Fruit fly (Drosophila melanogaster) whole organism, embryonic: ENCODE data around the gene Cp16.
A peak's percentile ranks its signal among the peaks of the same experiment; 100 is the strongest.

Experiments
- Asciz ChIP-seq: fragments of 200-800 bp; sonication (Bioruptor generic); optimal IDR thresholded peaks from 2 replicates; lab custom pipeline; 2017; ENCODE audit warnings: missing biosample characterization, mild to moderate bottlenecking, missing genetic modification characterization, missing genetic modification reagents
- CG10431 ChIP-seq: fragments of 200-800 bp; sonication (Bioruptor generic); optimal IDR thresholded peaks from 3 replicates; lab custom pipeline; 2018; ENCODE audit warnings: missing biosample characterization, mild to moderate bottlenecking, missing genetic modification characterization
- CG10462 ChIP-seq: fragments of 200-800 bp; sonication (Bioruptor generic); optimal IDR thresholded peaks from 2 replicates; lab custom pipeline; 2016; ENCODE audit warnings: missing biosample characterization, missing genetic modification characterization
- CG11398 ChIP-seq: fragments of 200-800 bp; sonication (Bioruptor generic); optimal IDR thresholded peaks from 2 replicates; lab custom pipeline; 2016; ENCODE audit warnings: missing biosample characterization, missing genetic modification characterization
- CG12744 ChIP-seq: fragments of 200-800 bp; sonication (Bioruptor generic); optimal IDR thresholded peaks from 2 replicates; lab custom pipeline; 2016; ENCODE audit warnings: missing biosample characterization, missing genetic modification characterization
- CG13775 ChIP-seq: fragments of 200-800 bp; sonication (Bioruptor generic); optimal IDR thresholded peaks from 3 replicates; lab custom pipeline; 2017; ENCODE audit warnings: missing biosample characterization, mild to moderate bottlenecking, missing genetic modification characterization
- CG14441 ChIP-seq: fragments of 200-800 bp; sonication (Bioruptor generic); IDR thresholded peaks from 2 replicates; pipeline ENCODE4 v1.3.6; 2022; ENCODE audit warnings: missing biosample characterization, missing genetic modification characterization
- CG14667 ChIP-seq: fragments of 200-800 bp; sonication (Bioruptor generic); IDR thresholded peaks from 2 replicates; pipeline ENCODE4 v1.3.6; 2022; ENCODE audit warnings: missing biosample characterization, missing genetic modification characterization
- CG14860 ChIP-seq: fragments of 200-800 bp; sonication (Bioruptor generic); IDR thresholded peaks from 3 replicates; pipeline ENCODE4 v1.3.6; 2022; ENCODE audit warnings: missing biosample characterization, missing genetic modification characterization; ENCODE audit not compliant: partially characterized antibody
- CG15601 ChIP-seq: fragments of 200-800 bp; sonication (Bioruptor generic); optimal IDR thresholded peaks from 3 replicates; lab custom pipeline; 2019; ENCODE audit warnings: missing biosample characterization, mild to moderate bottlenecking, missing genetic modification characterization, moderate library complexity
- CG15696 ChIP-seq: fragments of 200-800 bp; sonication (Bioruptor generic); optimal IDR thresholded peaks from 2 replicates; lab custom pipeline; 2019; ENCODE audit warnings: missing biosample characterization, mild to moderate bottlenecking, missing genetic modification characterization, moderate library complexity
- CG16779 ChIP-seq: fragments of 200-800 bp; sonication (Bioruptor generic); IDR thresholded peaks from 2 replicates; pipeline ENCODE4 v1.3.6; 2022; ENCODE audit warnings: missing biosample characterization, missing genetic modification characterization
- CG17829 ChIP-seq: fragments of 200-800 bp; optimal IDR thresholded peaks from 2 replicates; lab custom pipeline; 2019; ENCODE audit warnings: missing biosample characterization, mild to moderate bottlenecking, missing genetic modification characterization, moderate library complexity
- CG18011 ChIP-seq: fragments of 200-800 bp; sonication (Bioruptor generic); optimal IDR thresholded peaks from 2 replicates; lab custom pipeline; 2017; ENCODE audit warnings: missing biosample characterization, missing genetic modification characterization, mild to moderate bottlenecking, moderate library complexity, missing genotype
- CG2129 ChIP-seq: fragments of 200-800 bp; sonication (Bioruptor generic); IDR thresholded peaks from 2 replicates; pipeline ENCODE4 v1.3.6; 2022; ENCODE audit warnings: missing biosample characterization, missing genetic modification characterization; ENCODE audit not compliant: partially characterized antibody
- CG2889 ChIP-seq: fragments of 200-800 bp; sonication (Bioruptor generic); IDR thresholded peaks from 3 replicates; pipeline ENCODE4 v1.3.6; 2022; ENCODE audit warnings: missing biosample characterization, missing genetic modification characterization
- CG31365 ChIP-seq: fragments of 200-800 bp; sonication (Bioruptor generic); optimal IDR thresholded peaks from 2 replicates; lab custom pipeline; 2018; ENCODE audit warnings: missing biosample characterization, mild to moderate bottlenecking, missing genetic modification characterization
- CG3163 ChIP-seq: fragments of 200-800 bp; sonication (Bioruptor generic); optimal IDR thresholded peaks from 3 replicates; lab custom pipeline; 2016; ENCODE audit warnings: missing biosample characterization, missing genetic modification characterization
- CG4820 ChIP-seq: fragments of 200-800 bp; sonication (Bioruptor generic); optimal IDR thresholded peaks from 3 replicates; lab custom pipeline; 2016; ENCODE audit warnings: missing biosample characterization, missing genetic modification characterization
- CG5245 ChIP-seq: fragments of 200-800 bp; sonication (Bioruptor generic); optimal IDR thresholded peaks from 3 replicates; lab custom pipeline; 2016; ENCODE audit warnings: missing biosample characterization, missing genetic modification characterization
- CG6175 ChIP-seq: fragments of 200-800 bp; sonication (Bioruptor generic); IDR thresholded peaks from 3 replicates; pipeline ENCODE4 v1.3.6; 2022; ENCODE audit warnings: missing biosample characterization, missing genetic modification characterization
- CG8290 ChIP-seq, 3 experiments: fragments of 200-800 bp; sonication (Bioruptor generic); optimal IDR thresholded peaks; 2 replicates each; lab custom pipeline; 2016 to 2019; ENCODE audit warnings: missing biosample characterization in 3 of 3, missing genetic modification characterization in 3 of 3, mild to moderate bottlenecking in 2 of 3, moderate library complexity in 1 of 3
- CG8924 ChIP-seq: fragments of 200-800 bp; optimal IDR thresholded peaks from 3 replicates; lab custom pipeline; 2019; ENCODE audit warnings: missing biosample characterization, mild to moderate bottlenecking, missing genetic modification characterization, moderate library complexity
- CG8944 ChIP-seq: fragments of 200-800 bp; sonication (Bioruptor generic); optimal IDR thresholded peaks from 3 replicates; lab custom pipeline; 2016; ENCODE audit warnings: missing biosample characterization, missing genetic modification characterization
- Dbx ChIP-seq: fragments of 200-800 bp; sonication (Bioruptor generic); IDR thresholded peaks from 3 replicates; pipeline ENCODE4 v1.3.6; 2022; ENCODE audit warnings: missing biosample characterization, missing genetic modification characterization
- E2f1 ChIP-seq: fragments of 200-800 bp; sonication (Bioruptor generic); IDR thresholded peaks from 2 replicates; pipeline ENCODE4 v1.3.6; 2022; ENCODE audit warnings: missing biosample characterization, missing genetic modification characterization
- Elba2 ChIP-seq: fragments of 200-800 bp; sonication (Bioruptor generic); optimal IDR thresholded peaks from 3 replicates; lab custom pipeline; 2016; ENCODE audit warnings: missing biosample characterization, missing genetic modification characterization
- Hey ChIP-seq: fragments of 200-800 bp; sonication (Bioruptor generic); optimal IDR thresholded peaks from 3 replicates; lab custom pipeline; 2018; ENCODE audit warnings: missing biosample characterization, mild to moderate bottlenecking, missing genetic modification characterization
- NFAT ChIP-seq: fragments of 200-800 bp; sonication (Bioruptor generic); IDR thresholded peaks from 2 replicates; pipeline ENCODE4 v1.3.6; 2022; ENCODE audit warnings: missing biosample characterization, missing genetic modification characterization
- Nf-YB ChIP-seq: fragments of 200-800 bp; sonication (Bioruptor generic); optimal IDR thresholded peaks from 3 replicates; lab custom pipeline; 2019; ENCODE audit warnings: missing biosample characterization, mild to moderate bottlenecking, missing genetic modification characterization, moderate library complexity
- Rx ChIP-seq: fragments of 200-800 bp; sonication (Bioruptor generic); IDR thresholded peaks from 2 replicates; pipeline ENCODE4 v1.3.6; 2022; ENCODE audit warnings: missing biosample characterization, missing genetic modification characterization
- bbx ChIP-seq: fragments of 200-800 bp; sonication (Bioruptor generic); IDR thresholded peaks from 2 replicates; pipeline ENCODE4 v1.3.6; 2022; ENCODE audit warnings: missing biosample characterization, missing genetic modification characterization; ENCODE audit not compliant: partially characterized antibody
- bcd ChIP-seq: fragments of 200-800 bp; sonication (Bioruptor generic); optimal IDR thresholded peaks from 2 replicates; lab custom pipeline; 2017; ENCODE audit warnings: missing biosample characterization, mild to moderate bottlenecking, missing genetic modification characterization
- cas ChIP-seq: fragments of 200-800 bp; sonication (Bioruptor generic); IDR thresholded peaks from 2 replicates; pipeline ENCODE4 v1.3.6; 2022; ENCODE audit warnings: missing biosample characterization, missing genetic modification characterization
- cwo ChIP-seq: fragments of 200-800 bp; sonication (Bioruptor generic); optimal IDR thresholded peaks from 3 replicates; lab custom pipeline; 2017; ENCODE audit warnings: missing biosample characterization, missing genetic modification characterization, mild to moderate bottlenecking, moderate library complexity, missing genetic modification reagents
- dm ChIP-seq: fragments of 200-800 bp; sonication (Bioruptor generic); optimal IDR thresholded peaks from 3 replicates; lab custom pipeline; 2016; ENCODE audit warnings: missing biosample characterization, missing genetic modification characterization
- gem ChIP-seq: fragments of 200-800 bp; sonication (Bioruptor generic); optimal IDR thresholded peaks from 2 replicates; lab custom pipeline; 2019; ENCODE audit warnings: missing biosample characterization, mild to moderate bottlenecking, missing genetic modification characterization, moderate library complexity
- grau ChIP-seq: fragments of 200-800 bp; optimal IDR thresholded peaks from 3 replicates; lab custom pipeline; 2019; ENCODE audit warnings: missing biosample characterization, mild to moderate bottlenecking, missing genetic modification characterization, moderate library complexity
- hkb ChIP-seq, 2 experiments: fragments of 200-800 bp in 1 of 2; fragments of >200 bp in 1 of 2; sonication (Bioruptor generic) in 1 of 2; IDR thresholded peaks in 1 of 2; optimal IDR thresholded peaks in 1 of 2; 2 replicates each; pipeline versions ENCODE4 v1.3.6 to Lab custom; 2017 to 2022; ENCODE audit warnings: missing biosample characterization in 1 of 2, missing genetic modification characterization in 1 of 2
- repo ChIP-seq: fragments of 200-800 bp; sonication (Bioruptor generic); optimal IDR thresholded peaks from 2 replicates; lab custom pipeline; 2016; ENCODE audit warnings: missing biosample characterization, missing genetic modification characterization
- run ChIP-seq: fragments of 200-800 bp; sonication (Bioruptor generic); optimal IDR thresholded peaks from 3 replicates; lab custom pipeline; 2018; ENCODE audit warnings: missing biosample characterization, mild to moderate bottlenecking, missing genetic modification characterization
- sc ChIP-seq, 3 experiments: fragments of >200 bp in 2 of 3; fragments of 200-800 bp in 1 of 3; sonication (Bioruptor generic) in 1 of 3; optimal IDR thresholded peaks; 2 replicates in 2 of 3; 3 replicates in 1 of 3; lab custom pipeline; 2017; ENCODE audit warnings: mild to moderate bottlenecking in 1 of 3, missing biosample characterization in 1 of 3, missing genetic modification characterization in 1 of 3, missing genetic modification reagents in 1 of 3
- sqz ChIP-seq: fragments of 200-800 bp; sonication (Bioruptor generic); optimal IDR thresholded peaks from 3 replicates; lab custom pipeline; 2018; ENCODE audit warnings: missing biosample characterization, mild to moderate bottlenecking, missing genetic modification characterization
- sug ChIP-seq: fragments of 200-800 bp; optimal IDR thresholded peaks from 2 replicates; lab custom pipeline; 2019; ENCODE audit warnings: missing biosample characterization, mild to moderate bottlenecking, missing genetic modification characterization, moderate library complexity
- tap ChIP-seq: fragments of 200-800 bp; optimal IDR thresholded peaks from 3 replicates; lab custom pipeline; 2019; ENCODE audit warnings: missing biosample characterization, mild to moderate bottlenecking, missing genetic modification characterization, moderate library complexity
- vfl ChIP-seq: fragments of 200-800 bp; sonication (Bioruptor generic); optimal IDR thresholded peaks from 2 replicates; lab custom pipeline; 2016; ENCODE audit warnings: missing biosample characterization, missing genetic modification characterization
- wek ChIP-seq: fragments of 200-800 bp; sonication (Bioruptor generic); optimal IDR thresholded peaks from 3 replicates; lab custom pipeline; 2018; ENCODE audit warnings: missing biosample characterization, mild to moderate bottlenecking, missing genetic modification characterization, moderate library complexity
- wor ChIP-seq: fragments of 200-800 bp; sonication (Bioruptor generic); IDR thresholded peaks from 2 replicates; pipeline ENCODE4 v1.3.6; 2022; ENCODE audit warnings: missing biosample characterization, missing genetic modification characterization
- yki ChIP-seq: fragments of >200 bp; optimal IDR thresholded peaks from 3 replicates; lab custom pipeline; 2018

Gene Cp16

dm6 chr3L:8696487-8696954, 35.2 kb upstream of the Cp16 start (continued):
- TF ChIP-seq Elba2 (no peak), run (tag; lab: Kevin White, UChicago) (peak; percentile 20), CG16779 (GFP tag; lab: Robert Waterston, UW) (no peak), hkb (optimal IDR thresholded peaks at IDR 0.05; lab: Kevin White, UChicago) (no peak), hkb (GFP tag; IDR thresholded peaks at IDR 0.05; lab: Robert Waterston, UW) (peak; percentile 64), E2f1 (no peak; the same call in 1 of the 2 replicates), repo (peak; percentile 36), Nf-YB (GFP tag; lab: Kevin White, UChicago) (peak; percentile 46), CG2129 (no peak), Asciz (GFP tag; lab: Kevin White, UChicago) (peak; percentile 79), CG5245 (GFP tag; lab: Kevin White, UChicago) (no peak), CG2889 (GFP tag; lab: Robert Waterston, UW) (no peak), NFAT (GFP tag; lab: Robert Waterston, UW) (peak; percentile 47; the same call in 1 of the 2 replicates), CG8290 (GFP tag; optimal IDR thresholded peaks at IDR 0.05; lab: Kevin White, UChicago) (no peak), CG8290 (tag; optimal IDR thresholded peaks at IDR 0.05; lab: Kevin White, UChicago) (peak in 1 of 2 experiments; percentile 60), CG14860 (no peak), CG14441 (GFP tag; lab: Robert Waterston, UW) (peak; percentile 29; the same call in 1 of the 2 replicates), Rx (GFP tag; lab: Robert Waterston, UW) (peak; percentile 7; the same call in 1 of the 2 replicates), CG12744 (GFP tag; lab: Kevin White, UChicago) (no peak), cwo (GFP tag; lab: Kevin White, UChicago) (peak; percentile 100), CG6175 (GFP tag; lab: Robert Waterston, UW) (peak; percentile 93), CG8944 (GFP tag; lab: Kevin White, UChicago) (no peak), tap (peak; percentile 28), wor (no peak), CG3163 (no peak), CG15696 (tag; lab: Kevin White, UChicago) (peak; percentile 13), CG17829 (peak; percentile 34), gem (tag; lab: Kevin White, UChicago) (peak; percentile 69), vfl (GFP tag; lab: Kevin White, UChicago) (no peak), yki (lab: Kevin White, UChicago) (no peak), sqz (GFP tag; lab: Kevin White, UChicago) (peak; percentile 48), CG14667 (GFP tag; lab: Robert Waterston, UW) (no peak), CG31365 (peak; percentile 22), CG13775 (peak; percentile 33), CG10462 (no peak), CG18011 (GFP tag; lab: Kevin White, UChicago) (no peak), Hey (tag; lab: Kevin White, UChicago) (peak; percentile 99), sug (tag; lab: Kevin White, UChicago) (peak; percentile 98), grau (tag; lab: Kevin White, UChicago) (peak; percentile 41), CG15601 (peak; percentile 71), CG8924 (peak; percentile 37), bcd (GFP tag; lab: Kevin White, UChicago) (peak; percentile 69), CG10431 (GFP tag; lab: Kevin White, UChicago) (peak; percentile 82), CG11398 (no peak), cas (GFP tag; lab: Robert Waterston, UW) (no peak), CG4820 (peak; percentile 3), dm (GFP tag; lab: Kevin White, UChicago) (peak; percentile 35), Dbx (GFP tag; lab: Robert Waterston, UW) (peak; percentile 56; the same call in 2 of the 3 replicates), wek (GFP tag; lab: Kevin White, UChicago) (peak; percentile 61), bbx (GFP tag; lab: Robert Waterston, UW) (no peak; the same call in 1 of the 2 replicates), sc (optimal IDR thresholded peaks at IDR 0.05; lab: Kevin White, UChicago) (no peak), sc (GFP tag; optimal IDR thresholded peaks at IDR 0.05; lab: Kevin White, UChicago) (peak; percentile 76)
